Worm (Caenorhabditis elegans): ENCODE results near the gene T07F12.1.

DNA sequence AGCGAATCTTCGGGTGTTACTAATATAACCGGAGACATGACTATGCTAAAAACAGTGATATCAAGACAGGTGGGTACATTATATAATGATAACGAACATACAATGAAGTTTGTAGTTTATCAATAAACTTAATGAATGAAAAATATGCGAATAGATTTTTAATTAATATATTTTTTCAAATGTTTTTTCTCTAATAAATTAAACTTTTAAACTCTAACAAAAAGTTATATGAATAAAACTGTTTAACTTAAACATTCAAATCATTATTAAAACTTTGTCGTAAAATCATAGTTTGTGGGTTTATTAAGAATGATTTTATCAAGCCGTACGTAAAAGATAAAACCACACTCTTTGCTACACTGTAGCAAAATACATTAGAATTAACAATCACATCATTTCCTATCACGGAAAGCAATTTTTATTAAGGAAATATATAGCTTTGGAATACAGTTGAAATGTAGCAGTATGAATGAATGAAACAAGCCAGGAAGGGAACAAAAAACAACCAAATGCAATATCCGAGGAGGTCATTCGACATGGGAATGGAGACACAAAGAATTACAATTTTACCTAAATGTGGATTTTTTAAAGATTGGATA, 27.2 kb downstream of the T07F12.1 start, which contains the start of gene K05B2.4:
- TF ChIP-seq dao-5 (tag; optimal IDR thresholded peaks at IDR 0.05), result no peak
- no peak for TF ChIP-seq W03F9.2 (tag; optimal IDR thresholded peaks at IDR 0.05)
- no peak for TF ChIP-seq him-1 (tag; optimal IDR thresholded peaks at IDR 0.05)
